Worm (Caenorhabditis elegans): ENCODE results near the gene ZK1098.2.

ZK1098.2 gene

DNA sequence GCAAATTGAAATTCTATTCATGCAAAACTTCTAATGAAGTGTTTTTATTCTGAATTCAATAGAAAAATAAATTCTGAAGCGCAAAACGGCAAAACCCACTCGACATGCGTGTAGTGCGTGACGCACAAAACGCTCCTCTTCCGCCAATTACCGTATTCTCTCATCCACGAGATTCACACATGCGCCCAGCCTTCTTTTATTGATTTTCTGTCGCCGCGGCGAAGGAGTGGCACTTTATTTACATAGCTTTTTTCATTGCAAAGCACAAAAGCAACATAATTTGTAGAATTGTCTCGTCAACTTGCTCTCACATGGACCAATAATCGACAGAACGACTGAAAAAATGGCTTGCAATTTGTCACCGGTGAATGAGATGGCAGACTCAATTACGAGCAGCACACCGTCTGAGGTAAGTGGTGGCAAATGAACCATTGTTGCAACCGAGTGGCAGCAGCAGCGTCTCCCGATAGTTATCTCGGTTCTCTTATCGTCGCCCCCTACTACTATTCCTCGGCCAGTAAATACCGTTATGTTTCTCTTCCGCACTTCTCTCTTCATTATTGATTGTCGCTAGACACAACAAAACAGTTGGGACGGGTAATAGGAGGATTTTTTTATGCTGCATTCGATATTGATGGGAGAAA is 17.2 kb downstream of the ZK1098.2 start, which contains the start of gene unc-16 (continued):
- TF ChIP-seq fkh-3 (tag; optimal IDR thresholded peaks at IDR 0.05) (no peak), mcd-1 (GFP tag; IDR thresholded peaks at IDR 0.05) (peak; percentile 89), Y95B8A.8 (GFP tag; IDR thresholded peaks at IDR 0.05) (no peak), nfyb-1 (GFP tag; IDR thresholded peaks at IDR 0.05) (peak; percentile 85; the same call in 1 of the 2 replicates), athp-1 (tag; optimal IDR thresholded peaks at IDR 0.05) (peak; percentile 62), tbp1 (GFP tag; optimal IDR thresholded peaks at IDR 0.05) (peak; percentile 42), ztf-18 (tag; optimal IDR thresholded peaks at IDR 0.05) (peak; percentile 54), rcor-1 (GFP tag; IDR thresholded peaks at IDR 0.05) (peak; percentile 35; the same call in 1 of the 2 replicates)

DNA sequence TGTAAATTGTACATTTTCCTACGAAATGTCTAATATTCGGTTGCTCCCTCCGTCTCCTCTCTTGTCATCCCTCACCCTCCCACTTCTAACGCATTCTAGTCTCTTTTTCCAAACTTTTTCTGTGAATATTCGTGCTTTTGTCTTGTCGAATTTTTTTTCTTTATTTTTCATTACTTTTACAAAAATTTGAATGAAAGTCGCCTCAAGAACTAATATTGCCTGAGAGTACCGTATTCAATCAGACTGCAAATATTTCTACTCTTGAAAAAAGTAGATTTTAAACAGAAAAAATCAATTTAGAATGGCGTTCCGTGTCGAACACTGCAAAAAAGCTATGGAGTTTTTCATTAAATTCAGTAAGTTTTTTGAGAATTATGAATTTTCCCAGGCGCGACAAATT is 27.3 kb downstream of the ZK1098.2 start, which contains the start of gene ZK1098.11:
Gene ZK1098.11 (plus strand): TSS at position 301 of the 400 bp plus-strand sequence.
- TF ChIP-seq tlf-1 (GFP tag; optimal IDR thresholded peaks at IDR 0.05) (no peak), nhr-120 (GFP tag; IDR thresholded peaks at IDR 0.05) (no peak), Y95B8A.8 (GFP tag; IDR thresholded peaks at IDR 0.05) (no peak), ccch-3 (GFP tag; optimal IDR thresholded peaks at IDR 0.05) (no peak)

DNA sequence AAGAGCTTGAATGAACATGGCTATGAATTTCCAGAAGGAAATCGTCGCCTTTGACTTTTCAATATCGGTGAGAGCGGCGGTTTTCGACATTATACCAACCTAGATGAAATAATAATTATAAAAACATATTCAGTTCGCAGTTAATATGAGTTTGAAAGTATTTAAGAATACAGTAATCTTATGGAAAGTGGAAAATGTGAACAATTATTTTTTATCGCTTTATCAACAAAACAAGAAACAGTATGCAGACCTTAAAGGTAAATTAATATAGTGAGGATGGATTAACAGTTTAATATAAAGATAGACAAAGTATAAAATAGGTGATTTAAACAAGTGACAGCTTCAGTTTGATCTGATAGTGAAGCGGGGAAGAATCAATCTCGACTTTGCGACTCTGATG is 29.5 kb downstream of the ZK1098.2 start, which contains the start of gene C48B4.6:
Gene C48B4.6 (minus strand): TSS at position 101 of the 400 bp plus-strand sequence.
- TF ChIP-seq T07F8.4 (tag; optimal IDR thresholded peaks at IDR 0.05): no peak

DNA sequence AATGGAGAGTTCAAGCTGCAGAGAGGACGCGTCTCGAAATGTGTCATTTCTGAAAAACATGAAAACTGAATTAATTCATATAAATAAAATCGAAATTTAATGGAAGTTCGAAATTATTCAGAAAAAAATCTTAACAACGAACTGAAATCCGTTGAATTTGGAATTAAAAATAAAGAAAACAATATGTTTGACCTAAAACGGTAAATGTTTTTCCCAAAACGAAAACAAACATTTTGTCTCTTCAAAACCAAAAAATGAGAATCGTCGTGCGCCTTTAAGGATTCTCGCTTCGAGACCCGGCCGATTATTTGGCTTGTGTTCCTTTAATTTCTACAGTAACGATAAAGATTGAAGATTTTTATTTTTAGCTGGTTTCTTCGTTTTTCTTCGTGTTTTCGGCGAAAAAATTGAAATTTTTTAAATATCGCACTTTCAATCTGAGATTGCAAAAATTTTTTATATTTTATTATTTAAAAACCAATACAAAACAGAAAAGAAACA is 30.5 kb downstream of the ZK1098.2 start, which contains the start of gene C48B4.7:
Gene C48B4.7 (minus strand): TSS at position 51 of the 501 bp plus-strand sequence.
- TF ChIP-seq lsl-1 (GFP tag; optimal IDR thresholded peaks at IDR 0.05) (peak; percentile 87), F33H1.4 (GFP tag; IDR thresholded peaks at IDR 0.05) (peak; percentile 90), F49E8.2 (tag; optimal IDR thresholded peaks at IDR 0.05; ENCODE audit: insufficient read depth) (peak; percentile 44), F22D6.2 (tag; optimal IDR thresholded peaks at IDR 0.05) (no peak), snpc-1.3 (tag; optimal IDR thresholded peaks at IDR 0.05; ENCODE audit: insufficient read depth) (peak; percentile 14), madf-3 (GFP tag; IDR thresholded peaks at IDR 0.05) (no peak), sdz-38 (tag; optimal IDR thresholded peaks at IDR 0.05) (no peak), him-1 (tag; optimal IDR thresholded peaks at IDR 0.05) (peak; percentile 64), ZK185.1 (tag; optimal IDR thresholded peaks at IDR 0.05; ENCODE audit: poor library complexity, severe bottlenecking) (no peak), lin-40 (tag; optimal IDR thresholded peaks at IDR 0.05) (no peak), let-607 (tag; optimal IDR thresholded peaks at IDR 0.05) (no peak), xnd-1 (tag; optimal IDR thresholded peaks at IDR 0.05) (peak; percentile 78), ceh-27 (GFP tag; optimal IDR thresholded peaks at IDR 0.05) (no peak), fkh-3 (tag; optimal IDR thresholded peaks at IDR 0.05) (no peak), hrde-1 (tag; optimal IDR thresholded peaks at IDR 0.05; ENCODE audit: borderline replicate concordance) (no peak), madf-6 (GFP tag; IDR thresholded peaks at IDR 0.05) (peak; percentile 90), efl-1 (GFP tag; optimal IDR thresholded peaks at IDR 0.05) (peak; percentile 31), madf-8 (GFP tag; conservative IDR thresholded peaks at IDR 0.05) (peak; percentile 78), nhr-80 (tag; optimal IDR thresholded peaks at IDR 0.05) (no peak), cebp-2 (GFP tag; IDR thresholded peaks at IDR 0.05) (no peak), ets-4 (GFP tag; optimal IDR thresholded peaks at IDR 0.05) (no peak), snpc-3.4 (tag; optimal IDR thresholded peaks at IDR 0.05) (peak; percentile 37), ztf-22 (GFP tag; optimal IDR thresholded peaks at IDR 0.05) (no peak), ama-1 (optimal IDR thresholded peaks at IDR 0.05) (no peak), ama-1 (GFP tag; optimal IDR thresholded peaks at IDR 0.05) (no peak), B0035.1 (tag; optimal IDR thresholded peaks at IDR 0.05) (no peak), sptf-2 (GFP tag; optimal IDR thresholded peaks at IDR 0.05) (no peak)
